Worm (Caenorhabditis elegans): Measurements from ENCODE around the gene C18F10.2.

ce11 chrIII:6310352-6310751 lies 37.4 kb downstream of the C18F10.2 start:
- TF ChIP-seq nhr-11 (tag; optimal IDR thresholded peaks at IDR 0.05) (no peak), ttx-3 (tag; optimal IDR thresholded peaks at IDR 0.05) (no peak), K09A11.1 (tag; optimal IDR thresholded peaks at IDR 0.05; ENCODE audit: insufficient read depth) (no peak), fkh-10 (GFP tag; optimal IDR thresholded peaks at IDR 0.05) (no peak), lin-11 (tag; optimal IDR thresholded peaks at IDR 0.05) (no peak), unc-86 (tag; optimal IDR thresholded peaks at IDR 0.05) (no peak), hlh-30 (tag; optimal IDR thresholded peaks at IDR 0.05; ENCODE audit: insufficient read depth) (no peak), dve-1 (tag; optimal IDR thresholded peaks at IDR 0.05) (no peak), nfya-1 (tag; optimal IDR thresholded peaks at IDR 0.05) (no peak), hlh-6 (tag; optimal IDR thresholded peaks at IDR 0.05) (no peak), unc-55 (GFP tag; optimal IDR thresholded peaks at IDR 0.05) (no peak)
